Worm (Caenorhabditis elegans) whole organism, L1 larva: ENCODE data around the gene C06E7.2.

Source experiments
- alr-1 ChIP-seq: fragments of 200-800 bp; sonication (Bioruptor generic); optimal IDR thresholded peaks from 2 replicates; lab custom pipeline; 2018; ENCODE audit warnings: borderline replicate concordance, mild to moderate bottlenecking, missing genetic modification characterization, missing compliant biosample characterization
- lsy-2 ChIP-seq, 2 experiments: fragments of 150-350 bp; optimal IDR thresholded peaks; 2 replicates each; lab custom pipeline; 2014; ENCODE audit warnings: missing biosample characterization in 2 of 2, missing genetic modification characterization in 2 of 2
- nhr-19 ChIP-seq: fragments of 200-800 bp; sonication (Bioruptor generic); conservative IDR thresholded peaks from 2 replicates; pipeline ENCODE4 v1.3.6; 2022; ENCODE audit warnings: missing genetic modification characterization, missing compliant biosample characterization

DNA sequence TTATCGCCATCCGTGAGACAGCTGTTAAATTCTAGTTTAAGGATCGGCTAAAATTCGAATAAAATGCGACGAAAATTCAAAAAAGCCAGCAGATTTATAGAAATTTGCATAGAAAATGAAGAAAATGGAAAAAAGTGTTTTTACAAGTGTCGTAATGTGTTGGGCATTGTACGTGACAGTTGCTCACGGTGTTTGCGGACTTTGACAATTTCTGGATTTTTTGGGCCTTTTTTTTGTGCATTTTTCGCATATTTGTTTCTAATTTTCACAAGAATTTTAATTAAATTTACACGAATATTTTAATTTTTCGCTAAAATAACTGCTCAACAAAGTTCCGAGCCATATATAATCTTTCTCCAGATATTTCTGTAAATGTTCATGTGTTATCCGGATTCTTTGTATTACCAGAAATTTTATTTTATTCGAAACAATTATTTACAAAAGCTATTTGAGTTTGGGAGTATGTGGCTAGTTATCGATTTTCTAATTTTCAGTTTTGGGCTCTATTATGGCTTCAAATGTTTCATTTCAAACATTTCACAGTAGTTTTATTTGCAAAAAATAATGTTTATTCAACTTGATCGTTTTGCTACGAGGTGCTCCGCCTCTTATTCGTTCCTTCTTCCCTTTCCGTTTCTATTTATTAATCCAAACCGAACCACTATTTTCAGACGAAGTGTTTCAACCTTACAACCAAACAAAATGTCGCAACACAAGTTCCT is 8.9 kb downstream of the C06E7.2 start, which contains the start of gene sams-3:
- TF ChIP-seq alr-1 (tag; lab: Kevin White, UChicago), result no peak
- peak; percentile 51 for TF ChIP-seq nhr-19 (GFP tag; lab: Robert Waterston, UW)
- TF ChIP-seq lsy-2 (tag; optimal IDR thresholded peaks at IDR 0.05; lab: Kevin White, UChicago), result peak; percentile 70 to 73
